Fruit fly (Drosophila melanogaster): ENCODE data around the gene asun.
A peak's percentile ranks its signal among the peaks of the same experiment; 100 is the strongest.

Gene asun

DNA sequence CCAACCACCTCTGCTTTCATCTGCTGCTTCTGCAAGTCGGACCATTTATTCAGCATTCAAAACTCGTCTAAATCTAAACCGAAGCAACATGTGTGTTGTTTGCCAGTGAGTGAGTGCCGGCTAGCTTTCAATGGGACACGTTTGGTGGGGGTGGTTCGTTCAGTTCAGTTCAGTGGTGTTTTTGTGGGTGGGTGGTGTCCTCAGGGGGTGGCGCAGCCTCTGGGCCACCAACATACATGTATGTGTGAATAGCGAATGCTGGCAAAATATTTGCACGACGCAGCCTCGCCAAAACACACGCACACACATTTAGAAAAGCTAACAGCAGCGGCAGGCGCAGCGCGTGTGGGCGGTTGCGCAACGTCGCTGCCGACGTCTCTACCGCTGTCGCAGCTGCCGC, 24.8 kb upstream of the asun start:
- no peak for TF ChIP-seq Pif1A (GFP tag; optimal IDR thresholded peaks at IDR 0.05)
- peak; percentile 57 for TF ChIP-seq CG13204 (GFP tag; optimal IDR thresholded peaks at IDR 0.05)

dm6 chr3R:16240478-16241101, 23.5 kb upstream of the asun start:
- TF ChIP-seq Snoo (tag; optimal IDR thresholded peaks at IDR 0.05) (peak; percentile 32), CG15710 (tag; optimal IDR thresholded peaks at IDR 0.05) (no peak), CG14655 (GFP tag; optimal IDR thresholded peaks at IDR 0.05) (peak; percentile 1), CG4496 (GFP tag; IDR thresholded peaks at IDR 0.05) (no peak), CG8301 (tag; optimal IDR thresholded peaks at IDR 0.05) (no peak), CG10348 (GFP tag; IDR thresholded peaks at IDR 0.05) (no peak), CG34367 (tag; optimal IDR thresholded peaks at IDR 0.05) (no peak), CG32121 (GFP tag; IDR thresholded peaks at IDR 0.05) (no peak), CG13204 (GFP tag; optimal IDR thresholded peaks at IDR 0.05) (no peak), rn (GFP tag; IDR thresholded peaks at IDR 0.05) (no peak), gl (tag; optimal IDR thresholded peaks at IDR 0.05) (peak; percentile 42), D1 (tag; optimal IDR thresholded peaks at IDR 0.05) (no peak), Pif1B (GFP tag; optimal IDR thresholded peaks at IDR 0.05) (no peak), CG8159 (tag; optimal IDR thresholded peaks at IDR 0.05) (peak; percentile 28), Pif1A (GFP tag; optimal IDR thresholded peaks at IDR 0.05) (no peak), CG12605 (GFP tag; IDR thresholded peaks at IDR 0.05) (no peak), fd96Ca (GFP tag; IDR thresholded peaks at IDR 0.05) (no peak), CG17806 (tag; optimal IDR thresholded peaks at IDR 0.05) (no peak), CG9948 (tag; optimal IDR thresholded peaks at IDR 0.05) (no peak)

- no peak for TF ChIP-seq CG12605 (GFP tag; IDR thresholded peaks at IDR 0.05)
- no peak for TF ChIP-seq CG34367 (tag; optimal IDR thresholded peaks at IDR 0.05)
- no peak for TF ChIP-seq Snoo (tag; optimal IDR thresholded peaks at IDR 0.05)
- TF ChIP-seq CG14655 (GFP tag; optimal IDR thresholded peaks at IDR 0.05): peak; percentile 25
- no peak for TF ChIP-seq fd96Ca (GFP tag; IDR thresholded peaks at IDR 0.05)
- TF ChIP-seq CG10348 (GFP tag; IDR thresholded peaks at IDR 0.05): no peak
- peak; percentile 21 for TF ChIP-seq CG15710 (tag; optimal IDR thresholded peaks at IDR 0.05)
- no peak for TF ChIP-seq Pif1B (GFP tag; optimal IDR thresholded peaks at IDR 0.05)
- TF ChIP-seq CG13204 (GFP tag; optimal IDR thresholded peaks at IDR 0.05): peak; percentile 97
- no peak for TF ChIP-seq rn (GFP tag; IDR thresholded peaks at IDR 0.05)
- no peak for TF ChIP-seq CG9948 (tag; optimal IDR thresholded peaks at IDR 0.05)
- TF ChIP-seq Ets98B (GFP tag; IDR thresholded peaks at IDR 0.05): no peak
- TF ChIP-seq gl (tag; optimal IDR thresholded peaks at IDR 0.05): peak; percentile 33
- TF ChIP-seq CG17806 (tag; optimal IDR thresholded peaks at IDR 0.05): no peak
- no peak for TF ChIP-seq CG32121 (GFP tag; IDR thresholded peaks at IDR 0.05)
- TF ChIP-seq EcR (GFP tag; optimal IDR thresholded peaks at IDR 0.05): peak; percentile 90
- TF ChIP-seq CG8159 (tag; optimal IDR thresholded peaks at IDR 0.05): peak; percentile 47
- no peak for TF ChIP-seq CG8301 (tag; optimal IDR thresholded peaks at IDR 0.05)
- no peak for TF ChIP-seq Pif1A (GFP tag; optimal IDR thresholded peaks at IDR 0.05)
Measured at dm6 chr3R:16241102-16241779, 22.8 kb upstream of the asun start.

DNA sequence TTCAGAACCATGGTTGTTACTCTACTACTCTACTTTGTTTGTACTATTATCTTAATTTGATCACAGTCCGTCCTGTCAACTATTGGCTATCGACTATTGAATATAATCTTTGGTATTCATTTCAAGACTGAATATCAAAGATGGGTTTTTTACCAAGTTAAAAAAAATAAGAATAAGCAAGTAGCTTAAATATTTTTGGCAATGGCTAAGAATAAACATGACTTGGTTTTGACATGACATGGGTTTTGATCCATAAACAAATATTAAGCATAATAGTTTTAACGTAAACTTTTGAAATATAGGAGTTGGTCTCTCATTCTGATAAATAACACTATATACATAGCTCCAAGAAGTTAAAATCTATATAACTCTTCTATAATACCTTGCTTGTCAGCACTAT, 22.2 kb upstream of the asun start:
- TF ChIP-seq CG8159 (tag; optimal IDR thresholded peaks at IDR 0.05): peak; percentile 41
- TF ChIP-seq D1 (tag; optimal IDR thresholded peaks at IDR 0.05): no peak
- no peak for TF ChIP-seq CG32121 (GFP tag; IDR thresholded peaks at IDR 0.05)
- TF ChIP-seq Snoo (tag; optimal IDR thresholded peaks at IDR 0.05): peak; percentile 26
- TF ChIP-seq CG14655 (GFP tag; optimal IDR thresholded peaks at IDR 0.05): peak; percentile 35

dm6 chr3R:16242461-16242934, 21.6 kb upstream of the asun start:
- TF ChIP-seq CG10348 (GFP tag; IDR thresholded peaks at IDR 0.05): no peak
- peak; percentile 20 for TF ChIP-seq CG9948 (tag; optimal IDR thresholded peaks at IDR 0.05)
- peak; percentile 15 for TF ChIP-seq CG34367 (tag; optimal IDR thresholded peaks at IDR 0.05)
- TF ChIP-seq CG17806 (tag; optimal IDR thresholded peaks at IDR 0.05): no peak
- peak; percentile 96 for TF ChIP-seq EcR (GFP tag; optimal IDR thresholded peaks at IDR 0.05)
- peak; percentile 64 for TF ChIP-seq gl (tag; optimal IDR thresholded peaks at IDR 0.05)
- TF ChIP-seq D1 (tag; optimal IDR thresholded peaks at IDR 0.05): no peak
- peak; percentile 71 for TF ChIP-seq Pif1A (GFP tag; optimal IDR thresholded peaks at IDR 0.05)
- no peak for TF ChIP-seq CG12605 (GFP tag; IDR thresholded peaks at IDR 0.05)
- TF ChIP-seq rn (GFP tag; IDR thresholded peaks at IDR 0.05): no peak
- no peak for TF ChIP-seq CG4496 (GFP tag; IDR thresholded peaks at IDR 0.05)
- peak; percentile 37 for TF ChIP-seq Snoo (tag; optimal IDR thresholded peaks at IDR 0.05)
- TF ChIP-seq CG14655 (GFP tag; optimal IDR thresholded peaks at IDR 0.05): no peak
- TF ChIP-seq CG15710 (tag; optimal IDR thresholded peaks at IDR 0.05): peak; percentile 15
- no peak for TF ChIP-seq Ets98B (GFP tag; IDR thresholded peaks at IDR 0.05)
- TF ChIP-seq Pif1B (GFP tag; optimal IDR thresholded peaks at IDR 0.05): peak; percentile 66
- peak; percentile 33 for TF ChIP-seq CG8159 (tag; optimal IDR thresholded peaks at IDR 0.05)
- peak; percentile 7 for TF ChIP-seq CG8301 (tag; optimal IDR thresholded peaks at IDR 0.05)
- TF ChIP-seq fd96Ca (GFP tag; IDR thresholded peaks at IDR 0.05): no peak
- TF ChIP-seq CG32121 (GFP tag; IDR thresholded peaks at IDR 0.05): no peak
- peak; percentile 97 for TF ChIP-seq CG13204 (GFP tag; optimal IDR thresholded peaks at IDR 0.05)

All from whole organism, pupa.